Fruit fly (Drosophila melanogaster): ENCODE measurements around the gene Acam.

Acam gene

DNA sequence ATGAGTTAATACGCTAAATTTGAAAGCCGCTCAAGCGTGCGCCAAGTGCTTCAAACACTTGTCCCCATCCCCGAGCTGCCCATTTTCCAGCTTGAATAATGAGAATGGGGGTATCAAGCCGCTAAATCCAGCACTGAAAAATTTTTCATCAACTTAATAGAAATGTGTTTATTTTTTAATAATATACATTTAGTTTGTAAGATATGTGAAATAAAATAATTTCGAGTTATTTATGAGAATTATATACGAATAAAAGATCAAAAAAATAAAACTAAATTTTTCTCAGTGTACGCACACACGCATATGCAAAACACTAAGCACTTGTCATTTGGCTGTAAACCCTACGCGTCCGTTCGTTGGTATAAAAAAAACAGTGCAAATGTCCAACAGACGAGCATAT, 43.1 kb downstream of the Acam start (continued):
- TF ChIP-seq Hr3 (GFP tag; optimal IDR thresholded peaks at IDR 0.05) (no peak), gsb (GFP tag; IDR thresholded peaks at IDR 0.05) (no peak), h (optimal IDR thresholded peaks at IDR 0.05) (no peak), CG31441 (GFP tag; IDR thresholded peaks at IDR 0.05) (no peak), zfh2 (GFP tag; optimal IDR thresholded peaks at IDR 0.05) (no peak), sens-2 (GFP tag; IDR thresholded peaks at IDR 0.05) (no peak), CG32772 (GFP tag; IDR thresholded peaks at IDR 0.05) (no peak), Awh (GFP tag; IDR thresholded peaks at IDR 0.05) (no peak), Eip74EF (GFP tag; optimal IDR thresholded peaks at IDR 0.05) (no peak), wek (GFP tag; optimal IDR thresholded peaks at IDR 0.05) (no peak), CG9876 (GFP tag; optimal IDR thresholded peaks at IDR 0.05) (no peak), row (GFP tag; IDR thresholded peaks at IDR 0.05) (peak; percentile 35; the same call in 1 of the 3 replicates), bsh (GFP tag; optimal IDR thresholded peaks at IDR 0.05) (no peak), run (tag; optimal IDR thresholded peaks at IDR 0.05) (no peak), CG15479 (GFP tag; optimal IDR thresholded peaks at IDR 0.05) (no peak), CHES-1-like (GFP tag; optimal IDR thresholded peaks at IDR 0.05) (no peak), CG11085 (GFP tag; IDR thresholded peaks at IDR 0.05) (no peak), Gug (GFP tag; IDR thresholded peaks at IDR 0.05) (no peak), Kr (GFP tag; optimal IDR thresholded peaks at IDR 0.05) (no peak), Gsc (GFP tag; IDR thresholded peaks at IDR 0.05) (no peak), CG6689 (GFP tag; IDR thresholded peaks at IDR 0.05) (no peak), Ets97D (GFP tag; optimal IDR thresholded peaks at IDR 0.05) (no peak), CG13296 (GFP tag; optimal IDR thresholded peaks at IDR 0.05) (peak; percentile 24), Atf-2 (GFP tag; optimal IDR thresholded peaks at IDR 0.05) (no peak), HLH4C (GFP tag; IDR thresholded peaks at IDR 0.05; ENCODE audit: partially characterized antibody) (no peak), sc (optimal IDR thresholded peaks at IDR 0.05) (no peak), sc (GFP tag; optimal IDR thresholded peaks at IDR 0.05) (no peak), CG3281 (GFP tag; optimal IDR thresholded peaks at IDR 0.05) (peak; percentile 53), ab (GFP tag; optimal IDR thresholded peaks at IDR 0.05) (no peak), CG12155 (GFP tag; optimal IDR thresholded peaks at IDR 0.05) (no peak), CoRest (tag; optimal IDR thresholded peaks at IDR 0.05) (no peak), Dip3 (GFP tag; optimal IDR thresholded peaks at IDR 0.05) (no peak), PHDP (tag; optimal IDR thresholded peaks at IDR 0.05) (peak; percentile 22), CG2120 (GFP tag; optimal IDR thresholded peaks at IDR 0.05) (no peak), NFAT (GFP tag; IDR thresholded peaks at IDR 0.05) (no peak), bcd (GFP tag; optimal IDR thresholded peaks at IDR 0.05) (no peak), hth (optimal IDR thresholded peaks at IDR 0.05) (no peak), ftz-f1 (GFP tag; optimal IDR thresholded peaks at IDR 0.05) (no peak), fd96Cb (tag; optimal IDR thresholded peaks at IDR 0.05) (no peak), trem (tag; optimal IDR thresholded peaks at IDR 0.05) (no peak), CG6272 (GFP tag; IDR thresholded peaks at IDR 0.05) (no peak), CG12769 (tag; optimal IDR thresholded peaks at IDR 0.05) (no peak), CG2116 (GFP tag; optimal IDR thresholded peaks at IDR 0.05) (no peak), CG8281 (tag; optimal IDR thresholded peaks at IDR 0.05) (no peak), ttk (GFP tag; IDR thresholded peaks at IDR 0.05) (no peak), chm (GFP tag; IDR thresholded peaks at IDR 0.05) (no peak), CG7271 (tag; optimal IDR thresholded peaks at IDR 0.05) (no peak), CG7839 (tag; optimal IDR thresholded peaks at IDR 0.05) (peak; percentile 33), Max (GFP tag; optimal IDR thresholded peaks at IDR 0.05) (no peak), gce (GFP tag; IDR thresholded peaks at IDR 0.05) (no peak), Ada2b (GFP tag; IDR thresholded peaks at IDR 0.05) (peak; percentile 46; the same call in 1 of the 2 replicates), CG31224 (GFP tag; IDR thresholded peaks at IDR 0.05) (no peak), ro (GFP tag; IDR thresholded peaks at IDR 0.05) (no peak), Tbp (GFP tag; optimal IDR thresholded peaks at IDR 0.05) (no peak)

Data from whole organism, embryonic.